1 fruit fly cellular context compared by ENCODE assay signal in genomic region chr3R:14476273-14476672, dm6.
TF ChIP-seq lines count a peak whose summit lies in the region.

No protein-coding gene starts in this region.

TF ChIP-seq in whole organism, embryonic, 481 proteins besides CTCF, POLR2A, EP300 and RAD21 (continued from another document and continues in another):
- TF ChIP-seq CG4360 (GFP tag; IDR thresholded peaks at IDR 0.05; lab: Robert Waterston, UW) (0 out of 2 replicates have a peak, but pooled peaks have one; percentile 17), Ada2b (GFP tag; IDR thresholded peaks at IDR 0.05; lab: Robert Waterston, UW) (peak; percentile 80), Eip74EF (GFP tag; optimal IDR thresholded peaks at IDR 0.05; lab: Kevin White, UChicago) (peak in 1 of 2 experiments; percentile 32), CG32767 (GFP tag; IDR thresholded peaks at IDR 0.05; lab: Robert Waterston, UW) (peak; percentile 64; the same call in 1 of the 2 replicates), Hr78 (GFP tag; optimal IDR thresholded peaks at IDR 0.05; lab: Kevin White, UChicago) (no peak), slbo (GFP tag; IDR thresholded peaks at IDR 0.05; lab: Robert Waterston, UW) (peak; percentile 76), CG42726 (GFP tag; IDR thresholded peaks at IDR 0.05; lab: Robert Waterston, UW; ENCODE audit: partially characterized antibody) (no peak), CG10654 (GFP tag; optimal IDR thresholded peaks at IDR 0.05; lab: Kevin White, UChicago) (peak; percentile 66), nmo (GFP tag; optimal IDR thresholded peaks at IDR 0.05; lab: Kevin White, UChicago) (peak; percentile 58), Scr (GFP tag; IDR thresholded peaks at IDR 0.05; lab: Robert Waterston, UW; ENCODE audit: partially characterized antibody) (no peak), her (GFP tag; optimal IDR thresholded peaks at IDR 0.05; lab: Kevin White, UChicago) (peak; percentile 61), toy (GFP tag; IDR thresholded peaks at IDR 0.05; lab: Robert Waterston, UW) (no peak), crol (GFP tag; IDR thresholded peaks at IDR 0.05; lab: Robert Waterston, UW) (no peak), Atf6 (GFP tag; IDR thresholded peaks at IDR 0.05; lab: Robert Waterston, UW) (peak; percentile 77), CG6791 (GFP tag; IDR thresholded peaks at IDR 0.05; lab: Robert Waterston, UW; ENCODE audit: partially characterized antibody) (no peak), Meics (GFP tag; optimal IDR thresholded peaks at IDR 0.05; lab: Kevin White, UChicago) (peak; percentile 68), slou (GFP tag; optimal IDR thresholded peaks at IDR 0.05; lab: Kevin White, UChicago) (no peak), CG3847 (GFP tag; IDR thresholded peaks at IDR 0.05; lab: Robert Waterston, UW) (peak; percentile 53), CG4328 (GFP tag; optimal IDR thresholded peaks at IDR 0.05; lab: Kevin White, UChicago) (no peak), en (GFP tag; optimal IDR thresholded peaks at IDR 0.05; lab: Kevin White, UChicago) (peak; percentile 59), tup (GFP tag; optimal IDR thresholded peaks at IDR 0.05; lab: Kevin White, UChicago) (peak; percentile 11), yki (optimal IDR thresholded peaks at IDR 0.05; lab: Kevin White, UChicago) (no peak), ro (GFP tag; IDR thresholded peaks at IDR 0.05; lab: Robert Waterston, UW) (0 out of 2 replicates have a peak, but pooled peaks have one; percentile 27), CG16815 (GFP tag; optimal IDR thresholded peaks at IDR 0.05; lab: Kevin White, UChicago) (no peak), CG3065 (GFP tag; optimal IDR thresholded peaks at IDR 0.05; lab: Kevin White, UChicago) (peak; percentile 4), CG33557 (GFP tag; optimal IDR thresholded peaks at IDR 0.05; lab: Kevin White, UChicago) (no peak), Hr39 (optimal IDR thresholded peaks at IDR 0.05; lab: Kevin White, UChicago) (no peak), nerfin-1 (tag; optimal IDR thresholded peaks at IDR 0.05; lab: Kevin White, UChicago) (peak; percentile 4), hth (optimal IDR thresholded peaks at IDR 0.05; lab: Kevin White, UChicago) (no peak), C15 (GFP tag; IDR thresholded peaks at IDR 0.05; lab: Robert Waterston, UW) (0 out of 3 replicates have a peak, but pooled peaks have one; percentile 18), eve (GFP tag; optimal IDR thresholded peaks at IDR 0.05; lab: Kevin White, UChicago) (no peak), run (tag; optimal IDR thresholded peaks at IDR 0.05; lab: Kevin White, UChicago) (peak; percentile 8), CG3281 (GFP tag; optimal IDR thresholded peaks at IDR 0.05; lab: Kevin White, UChicago) (peak; percentile 51), pita (GFP tag; optimal IDR thresholded peaks at IDR 0.05; lab: Kevin White, UChicago) (no peak), CG9437 (GFP tag; optimal IDR thresholded peaks at IDR 0.05; lab: Kevin White, UChicago) (peak; percentile 31), sug (tag; optimal IDR thresholded peaks at IDR 0.05; lab: Kevin White, UChicago) (no peak), oc (tag; optimal IDR thresholded peaks at IDR 0.05; lab: Kevin White, UChicago) (peak; percentile 58), tin (GFP tag; optimal IDR thresholded peaks at IDR 0.05; lab: Kevin White, UChicago) (peak; percentile 65), ttk (GFP tag; IDR thresholded peaks at IDR 0.05; lab: Robert Waterston, UW) (peak; percentile 69), HLH3B (GFP tag; IDR thresholded peaks at IDR 0.05; lab: Robert Waterston, UW) (peak; percentile 87), fu2 (GFP tag; optimal IDR thresholded peaks at IDR 0.05; lab: Kevin White, UChicago) (peak; percentile 44), CG14050 (GFP tag; IDR thresholded peaks at IDR 0.05; lab: Robert Waterston, UW) (peak; percentile 63), CG7963 (GFP tag; IDR thresholded peaks at IDR 0.05; lab: Robert Waterston, UW; ENCODE audit: partially characterized antibody) (no peak), CG12391 (tag; optimal IDR thresholded peaks at IDR 0.05; lab: Kevin White, UChicago) (peak; percentile 56), Ssrp (tag; optimal IDR thresholded peaks at IDR 0.05; lab: Kevin White, UChicago) (peak; percentile 55), CG7271 (tag; optimal IDR thresholded peaks at IDR 0.05; lab: Kevin White, UChicago) (no peak), CHES-1-like (GFP tag; optimal IDR thresholded peaks at IDR 0.05; lab: Kevin White, UChicago) (peak; percentile 52), sc (optimal IDR thresholded peaks at IDR 0.05; lab: Kevin White, UChicago) (no peak), sc (GFP tag; optimal IDR thresholded peaks at IDR 0.05; lab: Kevin White, UChicago) (no peak), CG12071 (GFP tag; optimal IDR thresholded peaks at IDR 0.05; lab: Kevin White, UChicago) (peak; percentile 86), CG34422 (GFP tag; IDR thresholded peaks at IDR 0.05; lab: Robert Waterston, UW) (peak; percentile 85), CG18764 (GFP tag; optimal IDR thresholded peaks at IDR 0.05; lab: Kevin White, UChicago) (peak; percentile 32), Mad (GFP tag; optimal IDR thresholded peaks at IDR 0.05; lab: Kevin White, UChicago) (peak; percentile 52), cas (GFP tag; IDR thresholded peaks at IDR 0.05; lab: Robert Waterston, UW) (no peak), Ravus (GFP tag; IDR thresholded peaks at IDR 0.05; lab: Robert Waterston, UW) (peak; percentile 25), al (GFP tag; IDR thresholded peaks at IDR 0.05; lab: Robert Waterston, UW) (peak; percentile 54; the same call in 1 of the 2 replicates), ssp (GFP tag; IDR thresholded peaks at IDR 0.05; lab: Robert Waterston, UW) (peak; percentile 45; the same call in 1 of the 2 replicates), CG9609 (GFP tag; optimal IDR thresholded peaks at IDR 0.05; lab: Kevin White, UChicago) (peak; percentile 45), CG16863 (GFP tag; optimal IDR thresholded peaks at IDR 0.05; lab: Kevin White, UChicago) (peak; percentile 52), fd64A (GFP tag; optimal IDR thresholded peaks at IDR 0.05; lab: Kevin White, UChicago) (peak; percentile 26), nau (GFP tag; optimal IDR thresholded peaks at IDR 0.05; lab: Kevin White, UChicago) (peak; percentile 61), CG11560 (tag; IDR thresholded peaks at IDR 0.05; lab: Robert Waterston, UW) (peak; percentile 57; the same call in 1 of the 3 replicates), HLHmδ (GFP tag; optimal IDR thresholded peaks at IDR 0.05; lab: Kevin White, UChicago) (no peak), CG13894 (tag; optimal IDR thresholded peaks at IDR 0.05; lab: Kevin White, UChicago) (no peak), ab (GFP tag; optimal IDR thresholded peaks at IDR 0.05; lab: Kevin White, UChicago) (no peak), scrt (GFP tag; optimal IDR thresholded peaks at IDR 0.05; lab: Kevin White, UChicago) (peak; percentile 51), Antp (GFP tag; optimal IDR thresholded peaks at IDR 0.05; lab: Kevin White, UChicago) (peak; percentile 74), grau (tag; optimal IDR thresholded peaks at IDR 0.05; lab: Kevin White, UChicago) (peak; percentile 66), CG1024 (GFP tag; IDR thresholded peaks at IDR 0.05; lab: Robert Waterston, UW) (peak; percentile 67; the same call in 1 of the 2 replicates), ranshi (GFP tag; IDR thresholded peaks at IDR 0.05; lab: Robert Waterston, UW) (peak; percentile 68), HHEX (GFP tag; optimal IDR thresholded peaks at IDR 0.05; lab: Kevin White, UChicago) (peak; percentile 62), CG1529 (GFP tag; optimal IDR thresholded peaks at IDR 0.05; lab: Kevin White, UChicago) (peak; percentile 28), D19A (tag; optimal IDR thresholded peaks at IDR 0.05; lab: Kevin White, UChicago) (peak; percentile 44), lmd (GFP tag; IDR thresholded peaks at IDR 0.05; lab: Robert Waterston, UW) (peak; percentile 67), Ets65A (GFP tag; lab: Kevin White, UChicago) (peak; percentile 93), Gsc (GFP tag; IDR thresholded peaks at IDR 0.05; lab: Robert Waterston, UW) (no peak), CG11504 (tag; optimal IDR thresholded peaks at IDR 0.05; lab: Kevin White, UChicago) (peak; percentile 86), CG3163 (GFP tag; optimal IDR thresholded peaks at IDR 0.05; lab: Kevin White, UChicago) (peak; percentile 40), twi (tag; optimal IDR thresholded peaks at IDR 0.05; lab: Kevin White, UChicago) (no peak), Atf-2 (GFP tag; optimal IDR thresholded peaks at IDR 0.05; lab: Kevin White, UChicago) (peak; percentile 55), CG11398 (GFP tag; optimal IDR thresholded peaks at IDR 0.05; lab: Kevin White, UChicago) (peak; percentile 40), CG7372 (GFP tag; IDR thresholded peaks at IDR 0.05; lab: Robert Waterston, UW) (peak; percentile 71), dmrt11E (tag; optimal IDR thresholded peaks at IDR 0.05; lab: Kevin White, UChicago) (no peak), Rx (GFP tag; IDR thresholded peaks at IDR 0.05; lab: Robert Waterston, UW) (peak; percentile 56; the same call in 1 of the 2 replicates), Vsx1 (GFP tag; optimal IDR thresholded peaks at IDR 0.05; lab: Kevin White, UChicago) (peak; percentile 53), ham (GFP tag; IDR thresholded peaks at IDR 0.05; lab: Robert Waterston, UW) (no peak), CG9817 (tag; optimal IDR thresholded peaks at IDR 0.05; lab: Kevin White, UChicago) (peak; percentile 40), vvl (GFP tag; IDR thresholded peaks at IDR 0.05; lab: Robert Waterston, UW) (peak; percentile 85), insv (GFP tag; optimal IDR thresholded peaks at IDR 0.05; lab: Kevin White, UChicago) (no peak), cg (GFP tag; optimal IDR thresholded peaks at IDR 0.05; lab: Kevin White, UChicago) (no peak), kni (GFP tag; optimal IDR thresholded peaks at IDR 0.05; lab: Kevin White, UChicago) (no peak), CG3838 (GFP tag; optimal IDR thresholded peaks at IDR 0.05; lab: Kevin White, UChicago) (no peak), sd (tag; optimal IDR thresholded peaks at IDR 0.05; lab: Kevin White, UChicago) (no peak), CG10959 (GFP tag; IDR thresholded peaks at IDR 0.05; lab: Robert Waterston, UW) (no peak), CG6654 (GFP tag; optimal IDR thresholded peaks at IDR 0.05; lab: Kevin White, UChicago) (no peak), peb (GFP tag; IDR thresholded peaks at IDR 0.05; lab: Robert Waterston, UW) (peak; percentile 31; the same call in 1 of the 2 replicates), CG6683 (GFP tag; optimal IDR thresholded peaks at IDR 0.05; lab: Kevin White, UChicago) (no peak), HmgD (GFP tag; optimal IDR thresholded peaks at IDR 0.05; lab: Kevin White, UChicago) (peak; percentile 70), ash1 (GFP tag; optimal IDR thresholded peaks at IDR 0.05; lab: Kevin White, UChicago) (no peak), CG3995 (GFP tag; optimal IDR thresholded peaks at IDR 0.05; lab: Kevin White, UChicago) (peak; percentile 19), ind (GFP tag; optimal IDR thresholded peaks at IDR 0.05; lab: Kevin White, UChicago) (peak; percentile 83), caup (GFP tag; optimal IDR thresholded peaks at IDR 0.05; lab: Kevin White, UChicago; ENCODE audit: severe bottlenecking) (peak; percentile 8), Jarid2 (GFP tag; optimal IDR thresholded peaks at IDR 0.05; lab: Kevin White, UChicago) (peak; percentile 44), Abd-B (GFP tag; optimal IDR thresholded peaks at IDR 0.05; lab: Kevin White, UChicago) (peak; percentile 49), D19B (GFP tag; optimal IDR thresholded peaks at IDR 0.05; lab: Kevin White, UChicago) (peak; percentile 27), Mrtf (GFP tag; IDR thresholded peaks at IDR 0.05; lab: Robert Waterston, UW) (peak; percentile 83), Hey (tag; optimal IDR thresholded peaks at IDR 0.05; lab: Kevin White, UChicago) (no peak), inv (GFP tag; IDR thresholded peaks at IDR 0.05; lab: Robert Waterston, UW; ENCODE audit: partially characterized antibody) (no peak), pho (GFP tag; optimal IDR thresholded peaks at IDR 0.05; lab: Kevin White, UChicago) (no peak), bcd (GFP tag; optimal IDR thresholded peaks at IDR 0.05; lab: Kevin White, UChicago) (peak; percentile 57), abd-A (tag; optimal IDR thresholded peaks at IDR 0.05; lab: Kevin White, UChicago) (no peak), shn (GFP tag; optimal IDR thresholded peaks at IDR 0.05; lab: Kevin White, UChicago) (peak; percentile 53), CG15073 (GFP tag; optimal IDR thresholded peaks at IDR 0.05; lab: Kevin White, UChicago) (no peak), CG11696 (GFP tag; IDR thresholded peaks at IDR 0.05; lab: Robert Waterston, UW) (peak; percentile 50; the same call in 1 of the 2 replicates), GATAe (GFP tag; conservative IDR thresholded peaks at IDR 0.05; lab: Robert Waterston, UW) (no peak), usp (GFP tag; optimal IDR thresholded peaks at IDR 0.05; lab: Kevin White, UChicago) (no peak), CG2120 (GFP tag; optimal IDR thresholded peaks at IDR 0.05; lab: Kevin White, UChicago) (peak; percentile 41), Xbp1 (GFP tag; optimal IDR thresholded peaks at IDR 0.05; lab: Kevin White, UChicago) (peak; percentile 72), CG11723 (GFP tag; optimal IDR thresholded peaks at IDR 0.05; lab: Kevin White, UChicago) (no peak), CG17361 (GFP tag; IDR thresholded peaks at IDR 0.05; lab: Robert Waterston, UW) (peak; percentile 68), Hsf (GFP tag; optimal IDR thresholded peaks at IDR 0.05; lab: Kevin White, UChicago) (peak; percentile 43), chn (GFP tag; optimal IDR thresholded peaks at IDR 0.05; lab: Kevin White, UChicago) (no peak), crc (GFP tag; optimal IDR thresholded peaks at IDR 0.05; lab: Kevin White, UChicago) (peak; percentile 2), sqz (GFP tag; optimal IDR thresholded peaks at IDR 0.05; lab: Kevin White, UChicago) (no peak), CG12104 (GFP tag; optimal IDR thresholded peaks at IDR 0.05; lab: Kevin White, UChicago) (no peak), bbx (GFP tag; IDR thresholded peaks at IDR 0.05; lab: Robert Waterston, UW; ENCODE audit: partially characterized antibody) (no peak), Dip3 (GFP tag; optimal IDR thresholded peaks at IDR 0.05; lab: Kevin White, UChicago) (peak; percentile 38), hbn (GFP tag; IDR thresholded peaks at IDR 0.05; lab: Robert Waterston, UW; ENCODE audit: partially characterized antibody) (no peak), Lpt (GFP tag; optimal IDR thresholded peaks at IDR 0.05; lab: Kevin White, UChicago) (no peak), tna (GFP tag; IDR thresholded peaks at IDR 0.05; lab: Robert Waterston, UW; ENCODE audit: partially characterized antibody) (no peak), CG14710 (tag; optimal IDR thresholded peaks at IDR 0.05; lab: Kevin White, UChicago) (no peak), rib (GFP tag; IDR thresholded peaks at IDR 0.05; lab: Robert Waterston, UW) (no peak), CG8281 (tag; optimal IDR thresholded peaks at IDR 0.05; lab: Kevin White, UChicago) (peak; percentile 24)
